Worm (Caenorhabditis elegans): ENCODE results near the gene mrp-1.

DNA sequence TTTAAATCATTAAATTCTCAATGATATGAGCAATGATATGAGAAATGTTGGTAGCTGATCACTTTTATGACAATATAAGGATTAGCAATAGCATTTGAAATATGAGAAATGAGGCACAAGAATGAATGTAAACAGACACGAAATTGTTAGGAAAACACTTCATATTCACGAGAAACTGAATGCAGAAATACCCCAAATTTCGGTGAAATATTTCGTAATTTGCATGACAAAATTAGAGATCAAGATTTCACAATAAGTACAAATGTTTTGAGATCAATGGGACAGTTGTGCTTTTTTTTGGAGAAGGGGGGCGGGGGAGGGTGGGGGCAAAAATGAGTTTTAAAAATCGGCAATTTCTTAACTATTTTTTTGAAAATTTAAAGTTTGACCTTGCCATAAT is 51.3 kb downstream of the mrp-1 start:
- TF ChIP-seq sea-1 (GFP tag; conservative IDR thresholded peaks at IDR 0.05) (no peak), hmbx-1 (tag; optimal IDR thresholded peaks at IDR 0.05) (no peak), hmg-4 (GFP tag; optimal IDR thresholded peaks at IDR 0.05) (no peak), tbx-37 (GFP tag; conservative IDR thresholded peaks at IDR 0.05) (no peak), tbx-11 (GFP tag; IDR thresholded peaks at IDR 0.05) (no peak), flt-1 (GFP tag; IDR thresholded peaks at IDR 0.05) (no peak), B0310.2 (tag; optimal IDR thresholded peaks at IDR 0.05) (no peak)
